Worm (Caenorhabditis elegans): ENCODE measurements around the gene fic-1.

DNA sequence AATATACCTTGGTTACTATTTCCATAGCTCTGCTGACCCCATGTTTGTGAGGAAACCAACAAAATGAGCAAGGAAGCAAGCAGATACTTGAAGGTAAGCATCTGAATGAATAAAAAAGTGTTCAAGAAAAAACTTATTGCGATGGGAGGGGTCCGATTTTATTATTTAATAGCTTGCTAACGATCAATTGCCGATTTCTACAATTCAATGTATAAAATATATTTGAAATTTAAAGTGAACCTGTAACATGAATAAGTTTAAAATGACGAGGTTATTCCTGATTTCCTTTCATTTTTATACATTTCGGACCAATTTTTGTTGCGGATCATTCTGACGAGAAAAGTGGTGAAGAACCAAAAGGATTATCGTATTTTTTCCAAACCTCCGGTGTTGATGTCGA, 40.7 kb upstream of the fic-1 start, which contains the start of gene srlf-13:
- no peak for TF ChIP-seq ama-1 (optimal IDR thresholded peaks at IDR 0.05)
- TF ChIP-seq lin-11 (tag; optimal IDR thresholded peaks at IDR 0.05) = no peak
- TF ChIP-seq K09A11.1 (tag; optimal IDR thresholded peaks at IDR 0.05; ENCODE audit: insufficient read depth) = no peak
- no peak for TF ChIP-seq pros-1 (tag; optimal IDR thresholded peaks at IDR 0.05)
- no peak for TF ChIP-seq hlh-30 (tag; optimal IDR thresholded peaks at IDR 0.05; ENCODE audit: insufficient read depth)
- no peak for TF ChIP-seq ceh-22 (tag; optimal IDR thresholded peaks at IDR 0.05)
- no peak for TF ChIP-seq nhr-232 (tag; optimal IDR thresholded peaks at IDR 0.05)
- TF ChIP-seq nhr-11 (tag; optimal IDR thresholded peaks at IDR 0.05) = no peak
